Worm (Caenorhabditis elegans): ENCODE measurements around the gene lips-3.

DNA sequence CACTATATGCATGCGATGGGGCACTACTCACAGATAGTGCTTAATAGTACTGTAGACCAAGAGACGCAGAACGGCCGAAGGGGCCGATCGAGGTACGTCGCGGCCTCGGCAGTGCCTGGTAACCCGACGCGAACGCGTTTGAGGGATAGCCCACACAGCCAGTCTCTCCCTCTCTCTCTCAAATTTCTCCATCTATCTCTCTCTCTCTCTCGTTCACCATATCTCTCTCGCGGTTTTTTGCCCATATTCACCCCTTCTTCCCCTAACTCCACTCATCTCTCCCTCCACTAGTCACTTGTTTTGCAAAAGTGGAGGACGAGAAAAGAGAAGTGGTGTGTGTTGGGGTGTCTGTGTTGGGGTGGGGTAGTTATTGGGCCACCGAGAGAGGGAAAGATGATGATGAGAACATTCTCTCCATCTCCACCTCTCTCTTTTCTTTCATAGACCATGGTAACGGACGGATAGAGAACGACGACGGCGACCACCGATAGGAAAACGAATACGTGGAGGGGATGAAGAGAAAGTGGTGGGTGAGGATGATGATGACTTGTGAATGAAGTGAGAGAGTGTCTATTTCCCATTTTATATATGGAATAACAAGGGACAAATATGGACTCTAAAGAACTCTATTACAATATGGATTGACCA, 50.5 kb downstream of the lips-3 start:
- TF ChIP-seq pqm-1 (tag; optimal IDR thresholded peaks at IDR 0.05): no peak
- no peak for TF ChIP-seq ces-1 (GFP tag; optimal IDR thresholded peaks at IDR 0.05)
- TF ChIP-seq dve-1 (tag; optimal IDR thresholded peaks at IDR 0.05; ENCODE audit: insufficient read depth): no peak
- no peak for TF ChIP-seq egl-27 (tag; optimal IDR thresholded peaks at IDR 0.05)
- no peak for TF ChIP-seq ztf-7 (tag; optimal IDR thresholded peaks at IDR 0.05)
- TF ChIP-seq ZK337.2 (GFP tag; IDR thresholded peaks at IDR 0.05): no peak
- peak; percentile 46 for TF ChIP-seq hlh-30 (tag; optimal IDR thresholded peaks at IDR 0.05; ENCODE audit: insufficient read depth)
- TF ChIP-seq pha-4 (GFP tag; IDR thresholded peaks at IDR 0.05): no peak
- TF ChIP-seq pha-4 (tag; optimal IDR thresholded peaks at IDR 0.05): no peak
- peak; percentile 59 for TF ChIP-seq hlh-11 (tag; optimal IDR thresholded peaks at IDR 0.05)
- no peak for TF ChIP-seq snpc-4 (tag; optimal IDR thresholded peaks at IDR 0.05)

All from whole organism, L4 larva.